Worm (Caenorhabditis elegans) whole organism, young adult: Measurements from ENCODE around the gene H39E20.1.

Experiments used
- B0035.1 ChIP-seq: sonication (generic microtip); optimal IDR thresholded peaks from 2 replicates; lab custom pipeline; 2016; ENCODE audit warnings: missing genetic modification characterization, mild to moderate bottlenecking, missing compliant biosample characterization, missing genotype, missing genetic modification reagents
- B0336.3 ChIP-seq: fragments of 200-800 bp; sonication (Bioruptor generic); IDR thresholded peaks from 2 replicates; pipeline ENCODE4 v1.3.6; 2022; ENCODE audit warnings: missing genetic modification characterization, missing compliant biosample characterization
- F22D6.2 ChIP-seq: sonication (generic microtip); optimal IDR thresholded peaks from 2 replicates; lab custom pipeline; 2016; ENCODE audit warnings: mild to moderate bottlenecking, missing genetic modification characterization, missing compliant biosample characterization
- F37B4.10 ChIP-seq: fragments of 200-800 bp; sonication (Bioruptor generic); IDR thresholded peaks from 2 replicates; pipeline ENCODE4 v1.3.6; 2022; ENCODE audit warnings: missing genetic modification characterization, missing compliant biosample characterization
- F57A8.1 ChIP-seq: fragments of 200-800 bp; sonication (Bioruptor generic); optimal IDR thresholded peaks from 2 replicates; lab custom pipeline; 2018; ENCODE audit warnings: mild to moderate bottlenecking, missing genetic modification characterization, moderate library complexity, missing compliant biosample characterization
- Y95B8A.8 ChIP-seq: fragments of 200-800 bp; sonication (Bioruptor generic); IDR thresholded peaks from 2 replicates; pipeline ENCODE4 v1.3.6; 2022; ENCODE audit warnings: missing genetic modification reagents, missing genetic modification characterization, missing compliant biosample characterization
- ZK185.1 ChIP-seq: sonication (generic microtip); optimal IDR thresholded peaks from 2 replicates; lab custom pipeline; 2016; ENCODE audit warnings: mild to moderate bottlenecking, missing genetic modification characterization, missing compliant biosample characterization; ENCODE audit not compliant: poor library complexity, severe bottlenecking
- ama-1 ChIP-seq, 3 experiments: fragments of 150-350 bp in 1 of 3; sonication (generic microtip) in 2 of 3; optimal IDR thresholded peaks; 2 replicates each; lab custom pipeline; 2014 to 2018; ENCODE audit warnings: missing biosample characterization in 2 of 3, missing genetic modification characterization in 2 of 3, missing genetic modification reagents in 2 of 3
- aptf-2 ChIP-seq: fragments of 200-800 bp; sonication (Bioruptor generic); conservative IDR thresholded peaks from 2 replicates; pipeline ENCODE4 v1.3.6; 2022; ENCODE audit warnings: missing genetic modification reagents, missing genetic modification characterization, missing compliant biosample characterization
- bed-2 ChIP-seq: fragments of 200-800 bp; sonication (Bioruptor generic); IDR thresholded peaks from 2 replicates; pipeline ENCODE4 v1.3.6; 2022; ENCODE audit warnings: missing genetic modification reagents, missing genetic modification characterization, missing compliant biosample characterization
- ceh-100 ChIP-seq: fragments of 200-800 bp; sonication (Bioruptor generic); IDR thresholded peaks from 2 replicates; pipeline ENCODE4 v1.3.6; 2022; ENCODE audit warnings: missing genetic modification reagents, missing genetic modification characterization, missing compliant biosample characterization
- ceh-27 ChIP-seq: fragments of 200-800 bp; sonication (Bioruptor generic); optimal IDR thresholded peaks from 2 replicates; lab custom pipeline; 2018; ENCODE audit warnings: mild to moderate bottlenecking, missing genetic modification characterization, moderate library complexity, missing compliant biosample characterization
- ceh-40 ChIP-seq: fragments of 200-800 bp; sonication (Bioruptor generic); IDR thresholded peaks from 2 replicates; pipeline ENCODE4 v1.3.6; 2022; ENCODE audit warnings: missing genetic modification characterization, missing compliant biosample characterization
- chd-7 ChIP-seq: sonication (generic microtip); optimal IDR thresholded peaks from 2 replicates; lab custom pipeline; 2016; ENCODE audit warnings: mild to moderate bottlenecking, missing genetic modification characterization, moderate library complexity, missing compliant biosample characterization
- die-1 ChIP-seq: sonication (generic microtip); optimal IDR thresholded peaks from 2 replicates; lab custom pipeline; 2016; ENCODE audit warnings: missing genotype, mild to moderate bottlenecking, missing genetic modification characterization, missing compliant biosample characterization
- dox-1 ChIP-seq: fragments of 200-800 bp; sonication (Bioruptor generic); IDR thresholded peaks from 2 replicates; pipeline ENCODE4 v1.3.6; 2022; ENCODE audit warnings: missing genetic modification reagents, missing genetic modification characterization, missing compliant biosample characterization
- him-1 ChIP-seq: sonication (generic microtip); optimal IDR thresholded peaks from 2 replicates; lab custom pipeline; 2016; ENCODE audit warnings: missing genotype, missing genetic modification reagents, missing genetic modification characterization, missing compliant biosample characterization
- hlh-12 ChIP-seq: sonication (generic microtip); optimal IDR thresholded peaks from 2 replicates; lab custom pipeline; 2016; ENCODE audit warnings: missing genetic modification characterization, missing compliant biosample characterization
- hmg-1.2 ChIP-seq: fragments of 200-800 bp; sonication (Bioruptor generic); IDR thresholded peaks from 2 replicates; pipeline ENCODE4 v1.3.6; 2022; ENCODE audit warnings: missing genetic modification reagents, missing genetic modification characterization, missing compliant biosample characterization
- hmg-20 ChIP-seq: fragments of 200-800 bp; sonication (Bioruptor generic); IDR thresholded peaks from 2 replicates; pipeline ENCODE4 v1.3.6; 2022; ENCODE audit warnings: missing genetic modification reagents, missing genetic modification characterization, missing compliant biosample characterization
- hrde-1 ChIP-seq: sonication (generic microtip); optimal IDR thresholded peaks from 2 replicates; lab custom pipeline; 2016; ENCODE audit warnings: missing genetic modification characterization, mild to moderate bottlenecking, missing compliant biosample characterization, moderate library complexity, missing genotype, missing genetic modification reagents, borderline replicate concordance
- let-526 ChIP-seq: fragments of 200-800 bp; sonication (Bioruptor generic); IDR thresholded peaks from 2 replicates; pipeline ENCODE4 v1.3.6; 2022; ENCODE audit warnings: missing genetic modification reagents, missing genetic modification characterization, missing compliant biosample characterization
- lir-1 ChIP-seq: fragments of 200-800 bp; sonication (Bioruptor generic); conservative IDR thresholded peaks from 2 replicates; pipeline ENCODE4 v1.3.6; 2022; ENCODE audit warnings: missing genetic modification reagents, missing genetic modification characterization, missing compliant biosample characterization
- lsy-27 ChIP-seq: sonication (generic microtip); optimal IDR thresholded peaks from 2 replicates; lab custom pipeline; 2017; ENCODE audit warnings: missing genetic modification characterization, mild to moderate bottlenecking, missing compliant biosample characterization, antibody characterized with exemption, missing genotype, borderline replicate concordance; ENCODE audit not compliant: insufficient read depth
- mcd-1 ChIP-seq: fragments of 200-800 bp; sonication (Bioruptor generic); IDR thresholded peaks from 2 replicates; pipeline ENCODE4 v1.3.6; 2022; ENCODE audit warnings: missing genetic modification reagents, missing genetic modification characterization, missing compliant biosample characterization
- nfya-1 ChIP-seq: sonication (generic microtip); optimal IDR thresholded peaks from 2 replicates; lab custom pipeline; 2017; ENCODE audit warnings: antibody characterized with exemption, missing compliant biosample characterization, missing genetic modification characterization, borderline replicate concordance; ENCODE audit not compliant: insufficient read depth
- nfya-2 ChIP-seq: fragments of 200-800 bp; sonication (Bioruptor generic); IDR thresholded peaks from 2 replicates; pipeline ENCODE4 v1.3.6; 2022; ENCODE audit warnings: missing genetic modification reagents, missing genetic modification characterization, missing compliant biosample characterization
- nhr-27 ChIP-seq: fragments of 200-800 bp; sonication (Bioruptor generic); optimal IDR thresholded peaks from 2 replicates; lab custom pipeline; 2018; ENCODE audit warnings: mild to moderate bottlenecking, missing genetic modification characterization, moderate library complexity, missing compliant biosample characterization
- nhr-80 ChIP-seq: sonication (generic microtip); optimal IDR thresholded peaks from 2 replicates; lab custom pipeline; 2016; ENCODE audit warnings: missing genetic modification characterization, missing compliant biosample characterization
- rec-8 ChIP-seq, 2 experiments: sonication (generic microtip); optimal IDR thresholded peaks; 2 replicates each; lab custom pipeline; 2016; ENCODE audit warnings: mild to moderate bottlenecking in 2 of 2, missing genetic modification characterization in 2 of 2, missing genetic modification reagents in 2 of 2, missing genotype in 2 of 2, missing biosample characterization in 1 of 2, missing compliant biosample characterization in 1 of 2, moderate library complexity in 1 of 2
- repo-1 ChIP-seq: sonication (generic microtip); optimal IDR thresholded peaks from 2 replicates; lab custom pipeline; 2017; ENCODE audit warnings: mild to moderate bottlenecking, missing genetic modification characterization, missing compliant biosample characterization
- snpc-1.1 ChIP-seq: sonication (generic microtip); optimal IDR thresholded peaks from 2 replicates; lab custom pipeline; 2017; ENCODE audit warnings: missing genetic modification characterization, mild to moderate bottlenecking, missing compliant biosample characterization, antibody characterized with exemption, moderate library complexity, missing genotype, missing genetic modification reagents; ENCODE audit not compliant: insufficient read depth
- tbx-9 ChIP-seq: sonication (generic microtip); optimal IDR thresholded peaks from 2 replicates; lab custom pipeline; 2016; ENCODE audit warnings: borderline replicate concordance, missing genetic modification characterization, inconsistent platforms, missing compliant biosample characterization
- unc-62 ChIP-seq: fragments of 150-350 bp; optimal IDR thresholded peaks from 2 replicates; lab custom pipeline; 2014; ENCODE audit warnings: missing biosample characterization, missing genetic modification reagents, missing genetic modification characterization
- zfh-2 ChIP-seq: fragments of 200-800 bp; sonication (Bioruptor generic); conservative IDR thresholded peaks from 2 replicates; pipeline ENCODE4 v1.3.6; 2022; ENCODE audit warnings: missing genetic modification reagents, missing genetic modification characterization, missing compliant biosample characterization
- ztf-26 ChIP-seq: sonication (generic microtip); optimal IDR thresholded peaks from 2 replicates; lab custom pipeline; 2017; ENCODE audit warnings: missing genetic modification characterization, missing compliant biosample characterization
- ztf-28 ChIP-seq: fragments of 200-800 bp; sonication (Bioruptor generic); IDR thresholded peaks from 2 replicates; pipeline ENCODE4 v1.3.6; 2022; ENCODE audit warnings: missing genetic modification reagents, missing genetic modification characterization, missing compliant biosample characterization
- ztf-6 ChIP-seq: fragments of 200-800 bp; sonication (Bioruptor generic); IDR thresholded peaks from 2 replicates; pipeline ENCODE4 v1.3.6; 2022; ENCODE audit warnings: missing genetic modification reagents, missing genetic modification characterization, missing compliant biosample characterization

Gene H39E20.1

DNA sequence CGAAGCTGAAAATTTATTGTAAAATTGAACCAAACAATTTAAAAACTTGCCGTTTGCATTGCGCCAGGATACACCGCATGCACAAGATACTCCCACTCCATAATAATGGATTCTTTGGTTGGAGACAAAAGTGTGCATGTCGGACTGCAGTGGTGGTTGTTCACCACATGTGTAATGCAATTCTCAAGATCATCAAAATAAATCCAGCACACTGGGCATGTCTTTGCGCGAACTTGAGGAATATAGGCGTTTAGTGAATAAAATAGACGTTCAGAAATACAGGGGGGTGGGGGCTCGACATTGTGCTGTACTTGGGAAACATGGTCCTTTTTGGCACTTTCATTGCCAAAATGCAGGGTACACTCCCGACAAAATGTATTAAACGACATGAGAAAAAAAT, 29.0 kb upstream of the H39E20.1 start, which contains the start of gene F19G12.11:
Gene F19G12.11 (minus strand): TSS at position 101 of the 400 bp plus-strand sequence.
- TF ChIP-seq hrde-1 (tag; lab: Kevin White, UChicago), result no peak
- TF ChIP-seq F37B4.10 (GFP tag; lab: Robert Waterston, UW), result no peak
- no peak for TF ChIP-seq tbx-9 (tag; lab: Kevin White, UChicago)
- TF ChIP-seq chd-7 (tag; lab: Kevin White, UChicago), result no peak
- no peak for TF ChIP-seq aptf-2 (GFP tag; lab: Robert Waterston, UW)
- TF ChIP-seq ZK185.1 (tag; lab: Kevin White, UChicago), result no peak
- no peak for TF ChIP-seq snpc-1.1 (tag; lab: Kevin White, UChicago)
- TF ChIP-seq nhr-80 (tag; lab: Kevin White, UChicago), result no peak
- no peak for TF ChIP-seq lsy-27
- no peak for TF ChIP-seq F57A8.1
- no peak for TF ChIP-seq F22D6.2
- no peak for TF ChIP-seq bed-2 (GFP tag; lab: Robert Waterston, UW)
- TF ChIP-seq nfya-1, result no peak
- TF ChIP-seq nhr-27 (tag; lab: Kevin White, UChicago), result no peak
- no peak for TF ChIP-seq ztf-28 (GFP tag; lab: Robert Waterston, UW)
- TF ChIP-seq Y95B8A.8, result no peak
- no peak for TF ChIP-seq nfya-2 (GFP tag; lab: Robert Waterston, UW)

DNA sequence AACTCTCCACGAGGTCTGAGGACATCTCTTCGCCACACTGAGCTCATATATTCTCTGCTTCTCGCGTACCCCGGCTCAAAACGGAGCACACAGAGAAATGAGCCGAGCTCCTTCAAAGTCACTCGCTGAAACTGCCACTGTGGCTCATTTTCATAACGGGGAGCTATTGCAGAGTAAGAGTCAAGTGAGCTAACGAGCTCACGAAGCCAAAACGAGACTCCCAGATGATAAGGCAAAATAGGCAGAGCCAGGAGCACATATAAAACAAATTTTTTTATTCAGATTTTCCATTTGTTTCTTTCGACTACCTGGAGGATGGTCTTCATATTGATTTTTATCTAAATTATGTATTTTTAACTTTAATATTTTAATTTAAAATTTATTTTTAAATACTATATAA, 27.1 kb upstream of the H39E20.1 start, which contains the start of gene F19G12.3:
Gene F19G12.3 (plus strand): TSS at position 301 of the 400 bp plus-strand sequence.
- TF ChIP-seq die-1 (tag; lab: Kevin White, UChicago) (no peak), ztf-6 (GFP tag; lab: Robert Waterston, UW) (no peak), ztf-26 (tag; lab: Kevin White, UChicago) (no peak), zfh-2 (0 out of 2 replicates have a peak, but pooled peaks have one; percentile 8), B0035.1 (tag; lab: Kevin White, UChicago) (no peak)
- TF ChIP-seq, all 124 proteins: peak for 1

DNA sequence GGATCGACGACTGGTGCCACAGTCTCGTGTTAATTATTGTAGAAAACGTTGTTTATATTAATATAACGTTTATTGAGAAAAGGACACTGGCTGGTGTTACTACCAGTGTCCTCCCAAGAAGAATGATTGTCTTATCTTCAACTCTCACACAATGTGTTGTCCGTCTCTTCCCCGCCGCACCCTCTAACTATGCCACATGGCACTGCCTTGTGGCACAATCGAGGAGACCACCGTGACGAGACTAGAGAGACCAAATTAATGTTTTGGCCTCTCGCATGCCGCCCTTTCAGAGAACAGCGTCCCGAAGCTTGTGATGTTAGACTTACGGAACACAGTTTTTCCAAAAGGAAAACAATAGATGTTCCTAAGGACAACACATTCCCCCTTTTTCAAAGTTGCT, 24.8 kb upstream of the H39E20.1 start:
- TF ChIP-seq dox-1 (GFP tag; lab: Robert Waterston, UW) (peak; percentile 60; the same call in 1 of the 2 replicates), nhr-80 (tag; lab: Kevin White, UChicago) (peak; percentile 51), mcd-1 (GFP tag; lab: Robert Waterston, UW) (0 out of 2 replicates have a peak, but pooled peaks have one; percentile 13)

DNA sequence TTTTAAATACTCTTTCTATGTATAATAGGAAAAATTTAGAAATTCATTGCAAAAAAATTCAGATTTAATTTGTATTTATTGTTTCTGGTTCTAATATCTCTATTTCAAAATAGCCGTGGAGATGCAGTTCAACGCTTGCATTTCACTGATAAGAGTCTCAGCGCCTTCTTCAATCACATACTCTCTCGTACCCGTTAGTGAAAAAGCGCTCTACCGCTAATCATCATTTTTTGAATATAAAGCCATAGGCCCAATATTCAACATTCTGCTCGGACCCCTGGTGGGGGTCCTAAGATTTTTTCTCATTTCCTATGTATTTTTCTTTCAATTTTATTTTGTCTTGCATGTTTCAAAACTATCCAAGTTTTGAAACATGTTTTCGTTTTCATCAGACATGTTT, 23.1 kb upstream of the H39E20.1 start:
- TF ChIP-seq him-1 (no peak), ztf-6 (GFP tag; lab: Robert Waterston, UW) (no peak), ceh-100 (GFP tag; lab: Robert Waterston, UW) (no peak), mcd-1 (GFP tag; lab: Robert Waterston, UW) (peak; percentile 46), repo-1 (tag; lab: Kevin White, UChicago) (no peak), ceh-27 (no peak), nhr-80 (tag; lab: Kevin White, UChicago) (peak; percentile 9), ceh-40 (no peak), lir-1 (GFP tag; lab: Robert Waterston, UW) (no peak)

DNA sequence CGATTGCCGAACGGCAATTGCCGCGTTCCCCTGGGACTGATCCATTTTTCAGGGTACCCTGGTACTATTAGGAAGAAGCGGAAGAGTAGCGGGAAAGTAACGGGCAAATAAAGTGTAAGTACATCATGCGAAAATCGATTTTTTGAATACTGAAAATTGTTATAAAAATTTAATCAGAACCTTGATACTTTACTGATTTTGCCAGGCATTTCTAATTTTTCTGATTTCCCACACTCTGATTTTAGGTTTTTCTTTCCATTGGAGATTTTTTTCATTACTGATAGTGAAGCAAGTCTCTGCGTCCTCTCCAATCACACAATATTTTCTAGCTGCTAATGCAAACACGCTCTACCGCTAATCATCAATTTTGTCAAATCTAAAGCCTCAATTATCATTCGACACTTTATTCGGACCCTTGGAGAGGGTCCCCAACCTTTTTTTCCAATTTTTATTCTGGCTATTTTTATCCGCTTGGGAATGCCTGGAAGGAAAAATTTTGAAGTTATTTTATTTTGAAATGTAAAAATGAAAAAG, 21.8 kb upstream of the H39E20.1 start, which contains the start of gene F19G12.9:
Gene F19G12.9 (plus strand): TSS at position 51 of the 534 bp plus-strand sequence.
- TF ChIP-seq hmg-1.2 (GFP tag; lab: Robert Waterston, UW) (peak; percentile 58), unc-62 (GFP tag; lab: Kevin White, UChicago) (no peak), B0336.3 (GFP tag; lab: Robert Waterston, UW) (no peak), hlh-12 (tag; lab: Kevin White, UChicago) (no peak), mcd-1 (GFP tag; lab: Robert Waterston, UW) (peak; percentile 84), nhr-80 (tag; lab: Kevin White, UChicago) (peak; percentile 9), let-526 (GFP tag; lab: Robert Waterston, UW) (no peak), hmg-20 (GFP tag; lab: Robert Waterston, UW) (no peak), rec-8 (tag; optimal IDR thresholded peaks at IDR 0.05; lab: Kevin White, UChicago) (no peak), ama-1 (optimal IDR thresholded peaks at IDR 0.05; lab: Kevin White, UChicago) (no peak), ama-1 (GFP tag; optimal IDR thresholded peaks at IDR 0.05; lab: Kevin White, UChicago) (no peak)
